Worm (Caenorhabditis elegans) whole organism, L2 larva: Measurements from ENCODE around the gene B0303.4.

Experiments
- Y55F3AM.14 ChIP-seq: fragments of 200-800 bp; sonication (Bioruptor generic); optimal IDR thresholded peaks from 2 replicates; lab custom pipeline; 2018; ENCODE audit warnings: mild to moderate bottlenecking, missing genetic modification characterization, missing compliant biosample characterization
- alr-1 ChIP-seq: fragments of 150-350 bp; optimal IDR thresholded peaks from 2 replicates; lab custom pipeline; 2014; ENCODE audit warnings: missing biosample characterization, missing genetic modification characterization
- mdl-1 ChIP-seq, 2 experiments: fragments of 150-350 bp in 1 of 2; sonication (generic microtip) in 1 of 2; optimal IDR thresholded peaks; 2 replicates each; lab custom pipeline; 2017; ENCODE audit warnings: missing biosample characterization in 2 of 2, missing genetic modification characterization in 2 of 2
- nhr-11 ChIP-seq: fragments of 150-350 bp; optimal IDR thresholded peaks from 2 replicates; lab custom pipeline; 2014; ENCODE audit warnings: missing biosample characterization, missing genetic modification characterization
- nhr-6 ChIP-seq: fragments of 150-350 bp; optimal IDR thresholded peaks from 2 replicates; lab custom pipeline; 2014; ENCODE audit warnings: missing biosample characterization, missing genetic modification characterization
- unc-62 ChIP-seq: fragments of 150-350 bp; optimal IDR thresholded peaks from 2 replicates; lab custom pipeline; 2014; ENCODE audit warnings: missing biosample characterization, missing genetic modification reagents, missing genetic modification characterization

DNA sequence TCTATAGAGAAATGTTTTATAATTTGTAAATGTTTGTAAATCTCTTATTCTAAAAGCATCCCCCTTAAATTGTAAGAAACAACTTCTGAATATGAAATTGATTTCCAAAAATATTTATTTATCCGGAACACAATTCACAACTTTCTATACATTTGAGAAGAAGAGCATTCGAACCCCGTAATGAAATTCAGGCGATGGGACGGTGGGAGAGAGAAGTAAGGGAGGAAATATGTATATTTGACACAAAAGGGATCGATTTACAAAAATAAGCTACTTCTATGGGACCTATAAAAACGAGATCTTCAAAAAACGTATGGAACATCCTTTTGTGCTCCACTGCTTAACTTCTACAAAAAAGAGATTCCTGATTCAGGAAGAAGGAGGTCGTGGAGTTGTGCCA lies 35.6 kb downstream of the B0303.4 start:
- TF ChIP-seq nhr-6 (tag; lab: Kevin White, UChicago): no peak
- TF ChIP-seq Y55F3AM.14: no peak
- TF ChIP-seq nhr-11 (tag; lab: Kevin White, UChicago): no peak
- no peak for TF ChIP-seq alr-1
- TF ChIP-seq unc-62 (GFP tag; lab: Kevin White, UChicago): no peak
- no peak for TF ChIP-seq mdl-1 (tag; optimal IDR thresholded peaks at IDR 0.05; lab: Kevin White, UChicago)
